Worm (Caenorhabditis elegans) whole organism, young adult: ENCODE measurements around the gene hpl-2.

Source experiments
- B0019.2 ChIP-seq: fragments of 200-800 bp; sonication (Bioruptor generic); conservative IDR thresholded peaks from 2 replicates; pipeline ENCODE4 v1.3.6; 2022; ENCODE audit warnings: missing genetic modification reagents, missing genetic modification characterization, missing compliant biosample characterization
- B0336.3 ChIP-seq: fragments of 200-800 bp; sonication (Bioruptor generic); IDR thresholded peaks from 2 replicates; pipeline ENCODE4 v1.3.6; 2022; ENCODE audit warnings: missing genetic modification characterization, missing compliant biosample characterization
- F22D6.2 ChIP-seq: sonication (generic microtip); optimal IDR thresholded peaks from 2 replicates; lab custom pipeline; 2016; ENCODE audit warnings: mild to moderate bottlenecking, missing genetic modification characterization, missing compliant biosample characterization
- F23B12.7 ChIP-seq: sonication (generic microtip); optimal IDR thresholded peaks from 2 replicates; lab custom pipeline; 2017; ENCODE audit warnings: missing genetic modification characterization, mild to moderate bottlenecking, missing compliant biosample characterization, antibody characterized with exemption, moderate library complexity; ENCODE audit not compliant: insufficient read depth
- F39B2.1 ChIP-seq: fragments of 200-800 bp; sonication (Bioruptor generic); IDR thresholded peaks from 2 replicates; pipeline ENCODE4 v1.3.6; 2022; ENCODE audit warnings: missing genetic modification reagents, missing genetic modification characterization, missing compliant biosample characterization
- F57C9.4 ChIP-seq: sonication (generic microtip); optimal IDR thresholded peaks from 2 replicates; lab custom pipeline; 2017; ENCODE audit warnings: mild to moderate bottlenecking, missing genetic modification characterization, missing compliant biosample characterization
- T07F8.4 ChIP-seq: sonication (generic microtip); optimal IDR thresholded peaks from 2 replicates; lab custom pipeline; 2016; ENCODE audit warnings: mild to moderate bottlenecking, missing genetic modification characterization, moderate library complexity, missing compliant biosample characterization
- T26A5.8 ChIP-seq: sonication (generic microtip); optimal IDR thresholded peaks from 2 replicates; lab custom pipeline; 2016; ENCODE audit warnings: missing genetic modification characterization, missing compliant biosample characterization
- Y56A3A.18 ChIP-seq: fragments of 200-800 bp; sonication (Bioruptor generic); IDR thresholded peaks from 2 replicates; pipeline ENCODE4 v1.3.6; 2022; ENCODE audit warnings: missing genetic modification reagents, missing genetic modification characterization, missing compliant biosample characterization
- Y67H2A.10 ChIP-seq: fragments of 200-800 bp; sonication (Bioruptor generic); conservative IDR thresholded peaks from 2 replicates; pipeline ENCODE4 v1.3.6; 2022; ENCODE audit warnings: missing genetic modification reagents, missing genetic modification characterization, missing compliant biosample characterization
- Y79H2A.3 ChIP-seq: fragments of 200-800 bp; sonication (Bioruptor generic); conservative IDR thresholded peaks from 2 replicates; pipeline ENCODE4 v1.3.6; 2022; ENCODE audit warnings: missing genetic modification reagents, missing genetic modification characterization, missing compliant biosample characterization
- Y95B8A.8 ChIP-seq: fragments of 200-800 bp; sonication (Bioruptor generic); IDR thresholded peaks from 2 replicates; pipeline ENCODE4 v1.3.6; 2022; ENCODE audit warnings: missing genetic modification reagents, missing genetic modification characterization, missing compliant biosample characterization
- aptf-2 ChIP-seq: fragments of 200-800 bp; sonication (Bioruptor generic); conservative IDR thresholded peaks from 2 replicates; pipeline ENCODE4 v1.3.6; 2022; ENCODE audit warnings: missing genetic modification reagents, missing genetic modification characterization, missing compliant biosample characterization
- attf-5 ChIP-seq: fragments of 200-800 bp; sonication (Bioruptor generic); optimal IDR thresholded peaks from 2 replicates; lab custom pipeline; 2018; ENCODE audit warnings: mild to moderate bottlenecking, missing genetic modification characterization, missing compliant biosample characterization
- attf-6 ChIP-seq: fragments of 200-800 bp; sonication (Bioruptor generic); IDR thresholded peaks from 2 replicates; pipeline ENCODE4 v1.3.6; 2022; ENCODE audit warnings: missing genetic modification reagents, missing genetic modification characterization, missing compliant biosample characterization
- cebp-1 ChIP-seq, 2 experiments: fragments of 200-800 bp in 1 of 2; sonication (Bioruptor generic) in 1 of 2; sonication (generic microtip) in 1 of 2; IDR thresholded peaks in 1 of 2; optimal IDR thresholded peaks in 1 of 2; 2 replicates each; pipeline versions ENCODE4 v1.3.6 to Lab custom; 2017 to 2022; ENCODE audit warnings: missing compliant biosample characterization in 2 of 2, missing genetic modification characterization in 2 of 2, mild to moderate bottlenecking in 1 of 2, missing genetic modification reagents in 1 of 2, moderate library complexity in 1 of 2
- ceh-58 ChIP-seq: fragments of 200-800 bp; sonication (Bioruptor generic); IDR thresholded peaks from 2 replicates; pipeline ENCODE4 v1.3.6; 2022; ENCODE audit warnings: missing genetic modification characterization, missing compliant biosample characterization
- ceh-79 ChIP-seq: sonication (generic microtip); optimal IDR thresholded peaks from 2 replicates; lab custom pipeline; 2017; ENCODE audit warnings: mild to moderate bottlenecking, missing genetic modification characterization, missing compliant biosample characterization
- dox-1 ChIP-seq: fragments of 200-800 bp; sonication (Bioruptor generic); IDR thresholded peaks from 2 replicates; pipeline ENCODE4 v1.3.6; 2022; ENCODE audit warnings: missing genetic modification reagents, missing genetic modification characterization, missing compliant biosample characterization
- dpff-1 ChIP-seq: sonication (generic microtip); optimal IDR thresholded peaks from 2 replicates; lab custom pipeline; 2017; ENCODE audit warnings: mild to moderate bottlenecking, missing genetic modification characterization, missing compliant biosample characterization
- dpl-1 ChIP-seq: fragments of 150-350 bp; optimal IDR thresholded peaks from 2 replicates; lab custom pipeline; 2014; ENCODE audit warnings: missing biosample characterization, missing genetic modification reagents, missing genetic modification characterization
- egl-18 ChIP-seq: fragments of 200-800 bp; sonication (Bioruptor generic); IDR thresholded peaks from 2 replicates; pipeline ENCODE4 v1.3.6; 2022; ENCODE audit warnings: missing genetic modification reagents, missing genetic modification characterization, missing compliant biosample characterization
- egrh-3 ChIP-seq: fragments of 200-800 bp; sonication (Bioruptor generic); IDR thresholded peaks from 2 replicates; pipeline ENCODE4 v1.3.6; 2022; ENCODE audit warnings: missing genetic modification reagents, missing genetic modification characterization, missing compliant biosample characterization
- him-1 ChIP-seq: sonication (generic microtip); optimal IDR thresholded peaks from 2 replicates; lab custom pipeline; 2016; ENCODE audit warnings: missing genotype, missing genetic modification reagents, missing genetic modification characterization, missing compliant biosample characterization
- hmg-1.2 ChIP-seq: fragments of 200-800 bp; sonication (Bioruptor generic); IDR thresholded peaks from 2 replicates; pipeline ENCODE4 v1.3.6; 2022; ENCODE audit warnings: missing genetic modification reagents, missing genetic modification characterization, missing compliant biosample characterization
- hrde-1 ChIP-seq: sonication (generic microtip); optimal IDR thresholded peaks from 2 replicates; lab custom pipeline; 2016; ENCODE audit warnings: missing genetic modification characterization, mild to moderate bottlenecking, missing compliant biosample characterization, moderate library complexity, missing genotype, missing genetic modification reagents, borderline replicate concordance
- hsf-1 ChIP-seq: fragments of 200-800 bp; sonication (Bioruptor generic); IDR thresholded peaks from 2 replicates; pipeline ENCODE4 v1.3.6; 2022; ENCODE audit warnings: missing genetic modification reagents, missing genetic modification characterization, missing compliant biosample characterization
- let-607 ChIP-seq, 2 experiments: fragments of 200-800 bp in 1 of 2; sonication (Bioruptor generic) in 1 of 2; sonication (generic microtip) in 1 of 2; optimal IDR thresholded peaks; 2 replicates each; lab custom pipeline; 2016 to 2018; ENCODE audit warnings: mild to moderate bottlenecking in 2 of 2, missing compliant biosample characterization in 2 of 2, missing genetic modification characterization in 2 of 2, moderate library complexity in 2 of 2, missing genotype in 1 of 2
- lin-26 ChIP-seq: fragments of 200-800 bp; sonication (Bioruptor generic); IDR thresholded peaks from 2 replicates; pipeline ENCODE4 v1.3.6; 2022; ENCODE audit warnings: missing genetic modification reagents, missing genetic modification characterization, missing compliant biosample characterization
- madf-3 ChIP-seq: fragments of 200-800 bp; sonication (Bioruptor generic); IDR thresholded peaks from 2 replicates; pipeline ENCODE4 v1.3.6; 2022; ENCODE audit warnings: missing genetic modification reagents, missing genetic modification characterization, missing compliant biosample characterization
- madf-6 ChIP-seq: fragments of 200-800 bp; sonication (Bioruptor generic); IDR thresholded peaks from 2 replicates; pipeline ENCODE4 v1.3.6; 2022; ENCODE audit warnings: missing genetic modification reagents, missing genetic modification characterization, missing compliant biosample characterization
- mel-28 ChIP-seq: sonication (generic microtip); optimal IDR thresholded peaks from 2 replicates; lab custom pipeline; 2016; ENCODE audit warnings: borderline replicate concordance, mild to moderate bottlenecking, missing genetic modification characterization, missing compliant biosample characterization
- nhr-120 ChIP-seq: fragments of 200-800 bp; sonication (Bioruptor generic); IDR thresholded peaks from 2 replicates; pipeline ENCODE4 v1.3.6; 2022; ENCODE audit warnings: missing genetic modification characterization, missing compliant biosample characterization
- nhr-179 ChIP-seq: sonication (generic microtip); optimal IDR thresholded peaks from 2 replicates; lab custom pipeline; 2016; ENCODE audit warnings: mild to moderate bottlenecking, missing genetic modification characterization, missing compliant biosample characterization
- nhr-80 ChIP-seq: sonication (generic microtip); optimal IDR thresholded peaks from 2 replicates; lab custom pipeline; 2016; ENCODE audit warnings: missing genetic modification characterization, missing compliant biosample characterization
- rcor-1 ChIP-seq: fragments of 200-800 bp; sonication (Bioruptor generic); IDR thresholded peaks from 2 replicates; pipeline ENCODE4 v1.3.6; 2022; ENCODE audit warnings: missing genetic modification reagents, missing genetic modification characterization, missing compliant biosample characterization
- sdz-38 ChIP-seq: sonication (generic microtip); optimal IDR thresholded peaks from 2 replicates; lab custom pipeline; 2016; ENCODE audit warnings: missing genotype, missing genetic modification characterization, missing compliant biosample characterization
- snpc-1.1 ChIP-seq: sonication (generic microtip); optimal IDR thresholded peaks from 2 replicates; lab custom pipeline; 2017; ENCODE audit warnings: missing genetic modification characterization, mild to moderate bottlenecking, missing compliant biosample characterization, antibody characterized with exemption, moderate library complexity, missing genotype, missing genetic modification reagents; ENCODE audit not compliant: insufficient read depth
- snpc-4 ChIP-seq, 5 experiments: fragments of 150-350 bp in 1 of 5; sonication (generic microtip) in 4 of 5; optimal IDR thresholded peaks; 2 replicates each; lab custom pipeline; 2014 to 2018; ENCODE audit warnings: missing genetic modification characterization in 5 of 5, missing biosample characterization in 3 of 5, antibody characterized with exemption in 2 of 5, mild to moderate bottlenecking in 2 of 5, missing compliant biosample characterization in 2 of 5, missing genotype in 2 of 5, moderate library complexity in 2 of 5, missing genetic modification reagents in 1 of 5
- tbx-9 ChIP-seq: sonication (generic microtip); optimal IDR thresholded peaks from 2 replicates; lab custom pipeline; 2016; ENCODE audit warnings: borderline replicate concordance, missing genetic modification characterization, inconsistent platforms, missing compliant biosample characterization
- zfh-2 ChIP-seq: fragments of 200-800 bp; sonication (Bioruptor generic); conservative IDR thresholded peaks from 2 replicates; pipeline ENCODE4 v1.3.6; 2022; ENCODE audit warnings: missing genetic modification reagents, missing genetic modification characterization, missing compliant biosample characterization
- ztf-18 ChIP-seq: sonication (generic microtip); optimal IDR thresholded peaks from 2 replicates; lab custom pipeline; 2016; ENCODE audit warnings: missing genotype, mild to moderate bottlenecking, missing genetic modification characterization, missing compliant biosample characterization
- ztf-22 ChIP-seq: fragments of 200-800 bp; sonication (Bioruptor generic); optimal IDR thresholded peaks from 2 replicates; lab custom pipeline; 2018; ENCODE audit warnings: mild to moderate bottlenecking, missing genetic modification characterization, moderate library complexity, missing compliant biosample characterization
- ztf-28 ChIP-seq: fragments of 200-800 bp; sonication (Bioruptor generic); IDR thresholded peaks from 2 replicates; pipeline ENCODE4 v1.3.6; 2022; ENCODE audit warnings: missing genetic modification reagents, missing genetic modification characterization, missing compliant biosample characterization
- ztf-3 ChIP-seq: fragments of 200-800 bp; sonication (Bioruptor generic); optimal IDR thresholded peaks from 2 replicates; lab custom pipeline; 2018; ENCODE audit warnings: mild to moderate bottlenecking, missing genetic modification characterization, missing compliant biosample characterization
- ztf-6 ChIP-seq: fragments of 200-800 bp; sonication (Bioruptor generic); IDR thresholded peaks from 2 replicates; pipeline ENCODE4 v1.3.6; 2022; ENCODE audit warnings: missing genetic modification reagents, missing genetic modification characterization, missing compliant biosample characterization

The hpl-2 gene

ce11 chrIII:10720170-10720569 is 35.2 kb downstream of the hpl-2 start (continued):
- TF ChIP-seq B0336.3 (GFP tag; lab: Robert Waterston, UW), result peak; percentile 81
- TF ChIP-seq madf-3 (GFP tag; lab: Robert Waterston, UW), result no peak
- TF ChIP-seq zfh-2 (GFP tag; lab: Robert Waterston, UW), result peak; percentile 95
- no peak for TF ChIP-seq nhr-120
- TF ChIP-seq hrde-1 (tag; lab: Kevin White, UChicago), result no peak
- peak; percentile 44 for TF ChIP-seq ztf-18 (tag; lab: Kevin White, UChicago)
- TF ChIP-seq F22D6.2, result no peak
- TF ChIP-seq F39B2.1 (GFP tag; lab: Robert Waterston, UW), result no peak
- TF ChIP-seq ztf-28 (GFP tag; lab: Robert Waterston, UW), result no peak
- peak; percentile 54 for TF ChIP-seq ztf-22 (GFP tag; lab: Kevin White, UChicago)
- no peak for TF ChIP-seq ceh-58 (GFP tag; lab: Robert Waterston, UW)
- no peak for TF ChIP-seq aptf-2 (GFP tag; lab: Robert Waterston, UW)
- TF ChIP-seq lin-26, result peak; percentile 73
- peak; percentile 81 for TF ChIP-seq attf-5 (GFP tag; lab: Kevin White, UChicago)
- 0 out of 2 replicates have a peak, but pooled peaks have one; percentile 25 for TF ChIP-seq Y95B8A.8 (GFP tag; lab: Robert Waterston, UW)
- peak; percentile 19 to 58 for TF ChIP-seq let-607 (tag; optimal IDR thresholded peaks at IDR 0.05; lab: Kevin White, UChicago)
- TF ChIP-seq egl-18 (GFP tag; lab: Robert Waterston, UW), result no peak
- 0 out of 2 replicates have a peak, but pooled peaks have one; percentile 12 for TF ChIP-seq egrh-3
- TF ChIP-seq hmg-1.2 (GFP tag; lab: Robert Waterston, UW), result peak; percentile 92
- no peak for TF ChIP-seq tbx-9 (tag; lab: Kevin White, UChicago)
- TF ChIP-seq madf-6, result peak; percentile 48; the same call in 1 of the 2 replicates
- TF ChIP-seq mel-28, result no peak
- TF ChIP-seq F57C9.4 (tag; lab: Kevin White, UChicago), result no peak
- no peak for TF ChIP-seq T07F8.4 (tag; lab: Kevin White, UChicago)
- no peak for TF ChIP-seq him-1 (tag; lab: Kevin White, UChicago)
- no peak for TF ChIP-seq dpl-1 (GFP tag; lab: Kevin White, UChicago)
- TF ChIP-seq F23B12.7 (tag; lab: Kevin White, UChicago), result no peak
- TF ChIP-seq Y79H2A.3 (GFP tag; lab: Robert Waterston, UW), result no peak
- 0 out of 2 replicates have a peak, but pooled peaks have one; percentile 19 for TF ChIP-seq Y56A3A.18 (GFP tag; lab: Robert Waterston, UW)
- TF ChIP-seq ceh-79 (tag; lab: Kevin White, UChicago), result no peak
- TF ChIP-seq rcor-1 (GFP tag; lab: Robert Waterston, UW), result peak; percentile 68
- TF ChIP-seq sdz-38, result no peak
- TF ChIP-seq hsf-1 (GFP tag; lab: Robert Waterston, UW), result 0 out of 2 replicates have a peak, but pooled peaks have one; percentile 7
- TF ChIP-seq nhr-179 (tag; lab: Kevin White, UChicago), result no peak
- no peak for TF ChIP-seq snpc-1.1
- TF ChIP-seq nhr-80, result peak; percentile 95
- TF ChIP-seq T26A5.8 (tag; lab: Kevin White, UChicago), result no peak
- TF ChIP-seq snpc-4 (GFP tag; optimal IDR thresholded peaks at IDR 0.05; lab: Kevin White, UChicago), result no peak
- peak in 2 of 4 experiments; percentile 26 to 30 for TF ChIP-seq snpc-4 (tag; optimal IDR thresholded peaks at IDR 0.05; lab: Kevin White, UChicago)
- TF ChIP-seq dpff-1 (tag; lab: Kevin White, UChicago), result no peak
- no peak for TF ChIP-seq B0019.2 (GFP tag; lab: Robert Waterston, UW)
- TF ChIP-seq dox-1 (GFP tag; lab: Robert Waterston, UW), result peak; percentile 88
- no peak for TF ChIP-seq ztf-6
- peak; percentile 52; the same call in 1 of the 2 replicates for TF ChIP-seq cebp-1 (GFP tag; IDR thresholded peaks at IDR 0.05; lab: Robert Waterston, UW)
- peak; percentile 84 for TF ChIP-seq cebp-1 (tag; optimal IDR thresholded peaks at IDR 0.05; lab: Kevin White, UChicago)
- TF ChIP-seq Y67H2A.10 (GFP tag; lab: Robert Waterston, UW), result peak; percentile 61; the same call in 1 of the 2 replicates
- no peak for TF ChIP-seq ztf-3 (GFP tag; lab: Kevin White, UChicago)
- TF ChIP-seq attf-6 (GFP tag; lab: Robert Waterston, UW), result no peak
- TF ChIP-seq, all 124 proteins: peak for 47
